Worm (Caenorhabditis elegans) whole organism, L1 larva: ENCODE measurements around the gene inx-7.

ENCODE experiments used
- C16A3.4 ChIP-seq: fragments of 150-350 bp; optimal IDR thresholded peaks from 2 replicates; lab custom pipeline; 2014; ENCODE audit warnings: missing biosample characterization, missing genetic modification characterization
- C34B4.2 ChIP-seq: sonication (generic microtip); optimal IDR thresholded peaks from 2 replicates; lab custom pipeline; 2017; ENCODE audit warnings: mild to moderate bottlenecking, missing genetic modification characterization, missing compliant biosample characterization
- F16B12.6 ChIP-seq: fragments of 150-350 bp; optimal IDR thresholded peaks from 2 replicates; lab custom pipeline; 2014; ENCODE audit warnings: missing biosample characterization, missing genetic modification characterization
- alr-1 ChIP-seq: fragments of 200-800 bp; sonication (Bioruptor generic); optimal IDR thresholded peaks from 2 replicates; lab custom pipeline; 2018; ENCODE audit warnings: borderline replicate concordance, mild to moderate bottlenecking, missing genetic modification characterization, missing compliant biosample characterization
- aly-2 ChIP-seq: fragments of 150-350 bp; optimal IDR thresholded peaks from 2 replicates; lab custom pipeline; 2014; ENCODE audit warnings: missing biosample characterization, missing genetic modification characterization
- blmp-1 ChIP-seq: fragments of 150-350 bp; optimal IDR thresholded peaks from 2 replicates; lab custom pipeline; 2014; ENCODE audit warnings: missing biosample characterization, missing genetic modification characterization
- ceh-8 ChIP-seq: fragments of 200-800 bp; sonication (Bioruptor generic); optimal IDR thresholded peaks from 2 replicates; lab custom pipeline; 2018; ENCODE audit warnings: mild to moderate bottlenecking, missing genetic modification characterization, moderate library complexity, missing compliant biosample characterization
- ces-1 ChIP-seq: fragments of 150-350 bp; optimal IDR thresholded peaks from 2 replicates; lab custom pipeline; 2014; ENCODE audit warnings: missing biosample characterization, missing genetic modification reagents, missing genetic modification characterization
- dpl-1 ChIP-seq, 3 experiments: fragments of 150-350 bp in 2 of 3; sonication (generic microtip) in 1 of 3; optimal IDR thresholded peaks; 2 replicates each; lab custom pipeline; 2014 to 2017; ENCODE audit warnings: missing biosample characterization in 3 of 3, missing genetic modification characterization in 3 of 3, missing genetic modification reagents in 3 of 3
- dsc-1 ChIP-seq: sonication (generic microtip); optimal IDR thresholded peaks from 2 replicates; lab custom pipeline; 2016; ENCODE audit warnings: mild to moderate bottlenecking, missing genetic modification characterization, missing compliant biosample characterization
- efl-1 ChIP-seq, 4 experiments: fragments of 150-350 bp; optimal IDR thresholded peaks in 3 of 4; peaks in 1 of 4; 1 replicate in 1 of 4; 2 replicates in 3 of 4; lab custom pipeline; 2014; ENCODE audit warnings: missing biosample characterization in 2 of 4, missing genetic modification characterization in 2 of 4, missing genetic modification reagents in 2 of 4
- egl-13 ChIP-seq: sonication (generic microtip); optimal IDR thresholded peaks from 2 replicates; lab custom pipeline; 2016; ENCODE audit warnings: missing genotype, missing genetic modification reagents, missing genetic modification characterization, missing compliant biosample characterization
- elt-3 ChIP-seq, 6 experiments: fragments of 150-350 bp in 1 of 6; sonication (generic microtip); optimal IDR thresholded peaks; 2 replicates each; lab custom pipeline; 2017 to 2018; ENCODE audit warnings: missing biosample characterization in 6 of 6, missing genetic modification characterization in 6 of 6, inconsistent platforms in 1 of 6
- ets-5 ChIP-seq: fragments of 200-800 bp; sonication (Bioruptor generic); IDR thresholded peaks from 2 replicates; pipeline ENCODE4 v1.3.6; 2022; ENCODE audit warnings: missing genetic modification characterization, missing compliant biosample characterization
- fkh-10 ChIP-seq: sonication (generic microtip); optimal IDR thresholded peaks from 2 replicates; lab custom pipeline; 2017; ENCODE audit warnings: missing biosample characterization, missing genetic modification reagents, missing genetic modification characterization
- fkh-4 ChIP-seq: sonication (generic microtip); optimal IDR thresholded peaks from 2 replicates; lab custom pipeline; 2016; ENCODE audit warnings: missing compliant biosample characterization, missing genetic modification characterization, borderline replicate concordance
- hlh-4 ChIP-seq: sonication (generic microtip); optimal IDR thresholded peaks from 2 replicates; lab custom pipeline; 2016; ENCODE audit warnings: mild to moderate bottlenecking, missing genetic modification characterization, missing compliant biosample characterization
- irx-1 ChIP-seq: sonication (generic microtip); optimal IDR thresholded peaks from 2 replicates; lab custom pipeline; 2016; ENCODE audit warnings: missing genetic modification characterization, missing compliant biosample characterization
- isw-1 ChIP-seq: fragments of 200-800 bp; sonication (Bioruptor generic); IDR thresholded peaks from 2 replicates; pipeline ENCODE4 v1.3.6; 2022; ENCODE audit warnings: missing genetic modification characterization, missing compliant biosample characterization
- jun-1 ChIP-seq: fragments of 150-350 bp; optimal IDR thresholded peaks from 2 replicates; lab custom pipeline; 2014; ENCODE audit warnings: missing biosample characterization, missing genetic modification reagents, missing genetic modification characterization
- lin-13 ChIP-seq: fragments of 150-350 bp; optimal IDR thresholded peaks from 2 replicates; lab custom pipeline; 2014; ENCODE audit warnings: missing biosample characterization, missing genetic modification reagents, missing genetic modification characterization
- lin-14 ChIP-seq: fragments of 200-800 bp; sonication (Bioruptor generic); optimal IDR thresholded peaks from 2 replicates; lab custom pipeline; 2018; ENCODE audit warnings: mild to moderate bottlenecking, missing genetic modification characterization, moderate library complexity, missing compliant biosample characterization
- lin-15B ChIP-seq: fragments of 150-350 bp; sonication (generic microtip); optimal IDR thresholded peaks from 3 replicates; lab custom pipeline; 2014; ENCODE audit warnings: missing biosample characterization, missing genetic modification characterization
- lin-35 ChIP-seq, 2 experiments: fragments of 150-350 bp; optimal IDR thresholded peaks; 2 replicates each; lab custom pipeline; 2014; ENCODE audit warnings: missing biosample characterization in 2 of 2, missing genetic modification characterization in 2 of 2, missing genetic modification reagents in 2 of 2
- lir-3 ChIP-seq: sonication (generic microtip); optimal IDR thresholded peaks from 2 replicates; lab custom pipeline; 2016; ENCODE audit warnings: mild to moderate bottlenecking, missing genetic modification characterization, moderate library complexity, missing compliant biosample characterization; ENCODE audit not compliant: poor library complexity
- mab-9 ChIP-seq: fragments of 200-800 bp; sonication (Bioruptor generic); IDR thresholded peaks from 2 replicates; pipeline ENCODE4 v1.3.6; 2022; ENCODE audit warnings: missing genetic modification reagents, missing genetic modification characterization, missing compliant biosample characterization
- mdl-1 ChIP-seq, 2 experiments: fragments of 150-350 bp; optimal IDR thresholded peaks; 2 replicates each; lab custom pipeline; 2014 to 2017; ENCODE audit warnings: missing biosample characterization in 2 of 2, missing genetic modification characterization in 2 of 2, inconsistent platforms in 1 of 2
- mef-2 ChIP-seq: fragments of 150-350 bp; optimal IDR thresholded peaks from 2 replicates; lab custom pipeline; 2014; ENCODE audit warnings: missing biosample characterization, missing genetic modification characterization
- nhr-19 ChIP-seq: fragments of 200-800 bp; sonication (Bioruptor generic); conservative IDR thresholded peaks from 2 replicates; pipeline ENCODE4 v1.3.6; 2022; ENCODE audit warnings: missing genetic modification characterization, missing compliant biosample characterization
- nhr-237 ChIP-seq: fragments of 150-350 bp; optimal IDR thresholded peaks from 2 replicates; lab custom pipeline; 2014; ENCODE audit warnings: missing biosample characterization, missing genetic modification characterization
- nhr-28 ChIP-seq: fragments of 150-350 bp; optimal IDR thresholded peaks from 2 replicates; lab custom pipeline; 2014; ENCODE audit warnings: missing biosample characterization, missing genetic modification characterization
- nhr-47 ChIP-seq: sonication (generic microtip); optimal IDR thresholded peaks from 2 replicates; lab custom pipeline; 2016; ENCODE audit warnings: mild to moderate bottlenecking, missing genetic modification characterization, moderate library complexity, missing compliant biosample characterization
- nhr-76 ChIP-seq: sonication (generic microtip); optimal IDR thresholded peaks from 2 replicates; lab custom pipeline; 2017; ENCODE audit warnings: missing biosample characterization, missing genetic modification characterization
- nhr-77 ChIP-seq: fragments of 150-350 bp; optimal IDR thresholded peaks from 2 replicates; lab custom pipeline; 2014; ENCODE audit warnings: missing biosample characterization, missing genetic modification characterization
- nhr-84 ChIP-seq: sonication (generic microtip); optimal IDR thresholded peaks from 2 replicates; lab custom pipeline; 2017; ENCODE audit warnings: missing biosample characterization, missing genetic modification characterization
- nhr-85 ChIP-seq: sonication (generic microtip); peaks from one replicate; lab custom pipeline; 2016; ENCODE audit warnings: missing genetic modification characterization, inconsistent platforms, missing compliant biosample characterization
- pag-3 ChIP-seq: sonication (generic microtip); optimal IDR thresholded peaks from 2 replicates; lab custom pipeline; 2017; ENCODE audit warnings: missing genetic modification characterization, mild to moderate bottlenecking, missing compliant biosample characterization, antibody characterized with exemption, borderline replicate concordance; ENCODE audit not compliant: insufficient read depth
- pqm-1 ChIP-seq: sonication (generic microtip); optimal IDR thresholded peaks from 3 replicates; lab custom pipeline; 2017; ENCODE audit warnings: missing biosample characterization, missing genetic modification characterization
- rnt-1 ChIP-seq: sonication (generic microtip); optimal IDR thresholded peaks from 2 replicates; lab custom pipeline; 2016; ENCODE audit warnings: mild to moderate bottlenecking, missing genetic modification characterization, moderate library complexity, missing compliant biosample characterization
- snu-23 ChIP-seq: sonication (generic microtip); optimal IDR thresholded peaks from 2 replicates; lab custom pipeline; 2016; ENCODE audit warnings: missing genetic modification characterization, missing compliant biosample characterization
- unc-30 ChIP-seq: sonication (generic microtip); optimal IDR thresholded peaks from 2 replicates; lab custom pipeline; 2017; ENCODE audit warnings: missing biosample characterization, missing genetic modification characterization
- unc-62 ChIP-seq: fragments of 150-350 bp; optimal IDR thresholded peaks from 2 replicates; lab custom pipeline; 2014; ENCODE audit warnings: missing biosample characterization, missing genetic modification reagents, missing genetic modification characterization
- unc-86 ChIP-seq: sonication (generic microtip); optimal IDR thresholded peaks from 2 replicates; lab custom pipeline; 2016; ENCODE audit warnings: missing genetic modification characterization, missing compliant biosample characterization
- vab-15 ChIP-seq: sonication (generic microtip); optimal IDR thresholded peaks from 2 replicates; lab custom pipeline; 2017; ENCODE audit warnings: missing genotype, mild to moderate bottlenecking, missing genetic modification characterization, missing compliant biosample characterization
- xbp-1 ChIP-seq: sonication (generic microtip); optimal IDR thresholded peaks from 2 replicates; lab custom pipeline; 2016; ENCODE audit warnings: missing genetic modification characterization, missing compliant biosample characterization
- zag-1 ChIP-seq: fragments of 150-350 bp; optimal IDR thresholded peaks from 2 replicates; lab custom pipeline; 2014; ENCODE audit warnings: missing biosample characterization, missing genetic modification characterization
- zip-4 ChIP-seq: fragments of 200-800 bp; sonication (Bioruptor generic); optimal IDR thresholded peaks from 2 replicates; lab custom pipeline; 2018; ENCODE audit warnings: mild to moderate bottlenecking, missing genetic modification characterization, moderate library complexity, missing compliant biosample characterization
- ztf-4 ChIP-seq: fragments of 150-350 bp; optimal IDR thresholded peaks from 2 replicates; lab custom pipeline; 2014; ENCODE audit warnings: missing biosample characterization, missing genetic modification characterization

Gene inx-7

DNA sequence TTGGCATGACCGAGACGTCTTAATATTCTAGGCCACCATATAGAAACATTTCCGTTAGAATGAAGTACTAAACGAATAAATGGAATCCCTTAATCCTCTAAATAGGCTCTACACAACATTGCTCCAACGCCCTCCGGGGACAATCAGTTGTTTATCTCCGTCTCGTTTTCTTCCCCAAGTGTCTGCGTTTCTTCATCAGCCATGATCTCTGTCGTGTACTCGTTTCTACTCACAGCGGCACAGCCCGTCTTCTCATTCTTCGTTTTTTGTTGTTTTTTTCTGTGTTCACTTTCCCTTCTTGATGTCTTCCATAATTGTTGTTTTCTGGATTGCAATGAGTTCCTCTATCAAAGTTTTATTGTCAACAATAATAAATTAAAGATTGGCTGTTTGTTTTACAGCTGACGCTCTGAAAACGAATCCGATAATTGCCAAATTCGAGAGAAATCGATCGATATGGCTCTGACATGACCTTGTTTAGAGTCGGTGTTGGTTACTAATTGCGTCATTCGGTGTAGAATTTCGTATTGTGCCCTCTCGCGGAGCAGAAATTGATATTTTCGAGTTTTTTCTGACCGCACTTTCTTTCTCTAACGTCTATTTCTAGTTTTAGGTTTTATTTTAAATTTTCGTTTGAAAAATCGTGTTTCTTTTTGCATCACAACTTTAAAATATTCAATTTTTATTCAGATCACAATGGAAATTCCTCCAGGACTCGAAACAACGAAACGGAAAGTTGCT lies 5.0 kb downstream of the inx-7 start, which contains the start of gene pfkb-1.2:
Gene pfkb-1.2, plus strand, starts transcription at position 691 of the 741 bp plus-strand sequence.
- no peak for TF ChIP-seq nhr-76 (tag; lab: Kevin White, UChicago)
- no peak for TF ChIP-seq nhr-84
- TF ChIP-seq jun-1 (tag; lab: Kevin White, UChicago) = no peak
- no peak for TF ChIP-seq C34B4.2
- no peak for TF ChIP-seq dsc-1
- TF ChIP-seq irx-1 (tag; lab: Kevin White, UChicago) = no peak
- no peak for TF ChIP-seq elt-3 (tag; optimal IDR thresholded peaks at IDR 0.05; lab: Kevin White, UChicago)
- no peak for TF ChIP-seq nhr-47 (tag; lab: Kevin White, UChicago)
- TF ChIP-seq mab-9 (GFP tag; lab: Robert Waterston, UW) = no peak
- TF ChIP-seq snu-23 = peak; percentile 2
- TF ChIP-seq rnt-1 (tag; lab: Kevin White, UChicago) = peak; percentile 17
- TF ChIP-seq blmp-1 (tag; lab: Kevin White, UChicago) = peak; percentile 52
- no peak for TF ChIP-seq fkh-10 (GFP tag; lab: Kevin White, UChicago)
- TF ChIP-seq pqm-1 (tag; lab: Kevin White, UChicago) = no peak
- no peak for TF ChIP-seq ztf-4 (tag; lab: Kevin White, UChicago)
- peak; percentile 46 for TF ChIP-seq lin-14
- no peak for TF ChIP-seq fkh-4
- no peak for TF ChIP-seq mef-2
- TF ChIP-seq unc-62 (GFP tag; lab: Kevin White, UChicago) = no peak
- no peak for TF ChIP-seq lir-3 (tag; lab: Kevin White, UChicago)
- no peak for TF ChIP-seq ces-1 (GFP tag; lab: Kevin White, UChicago)
- no peak for TF ChIP-seq F16B12.6 (tag; lab: Kevin White, UChicago)
- TF ChIP-seq nhr-237 (tag; lab: Kevin White, UChicago) = no peak
- TF ChIP-seq efl-1 (optimal IDR thresholded peaks at IDR 0.05; lab: Kevin White, UChicago) = no peak
- TF ChIP-seq efl-1 (GFP tag; optimal IDR thresholded peaks at IDR 0.05 in 1 of 2; lab: Kevin White, UChicago) = peak in 1 of 2 experiments; percentile 19
- TF ChIP-seq nhr-19 (GFP tag; lab: Robert Waterston, UW) = no peak
- no peak for TF ChIP-seq xbp-1 (tag; lab: Kevin White, UChicago)
- TF ChIP-seq unc-86 (tag; lab: Kevin White, UChicago) = no peak
- TF ChIP-seq unc-30 (tag; lab: Kevin White, UChicago) = no peak
- no peak for TF ChIP-seq nhr-77
- no peak for TF ChIP-seq aly-2 (tag; lab: Kevin White, UChicago)
- TF ChIP-seq lin-35 (GFP tag; optimal IDR thresholded peaks at IDR 0.05; lab: Kevin White, UChicago) = no peak
- no peak for TF ChIP-seq vab-15
- TF ChIP-seq dpl-1 (GFP tag; optimal IDR thresholded peaks at IDR 0.05; lab: Kevin White, UChicago) = no peak
- TF ChIP-seq alr-1 (tag; lab: Kevin White, UChicago) = no peak
- TF ChIP-seq egl-13 (tag; lab: Kevin White, UChicago) = no peak
- no peak for TF ChIP-seq mdl-1 (tag; optimal IDR thresholded peaks at IDR 0.05; lab: Kevin White, UChicago)
- peak; percentile 38 for TF ChIP-seq nhr-85 (tag; lab: Kevin White, UChicago)
- no peak for TF ChIP-seq zip-4 (GFP tag; lab: Kevin White, UChicago)
- no peak for TF ChIP-seq lin-13
- no peak for TF ChIP-seq ets-5 (GFP tag; lab: Robert Waterston, UW)
- TF ChIP-seq C16A3.4 = no peak
- TF ChIP-seq hlh-4 (tag; lab: Kevin White, UChicago) = no peak
- no peak for TF ChIP-seq zag-1 (tag; lab: Kevin White, UChicago)
- TF ChIP-seq ceh-8 (GFP tag; lab: Kevin White, UChicago) = no peak
- no peak for TF ChIP-seq pag-3
- no peak for TF ChIP-seq lin-15B
- TF ChIP-seq isw-1 = no peak
- TF ChIP-seq nhr-28 (tag; lab: Kevin White, UChicago) = no peak
